Fruit fly (Drosophila melanogaster) whole organism, pupa: Measurements from ENCODE around the gene CG9259.

ENCODE experiments used
- CG15710 ChIP-seq: fragments of 200-800 bp; sonication (Bioruptor generic); optimal IDR thresholded peaks from 2 replicates; lab custom pipeline; 2018; ENCODE audit warnings: missing biosample characterization, mild to moderate bottlenecking, missing genetic modification characterization, moderate library complexity
- CG8159 ChIP-seq: fragments of 200-800 bp; sonication (Bioruptor generic); optimal IDR thresholded peaks from 3 replicates; lab custom pipeline; 2018; ENCODE audit warnings: missing biosample characterization, mild to moderate bottlenecking, missing genetic modification characterization, moderate library complexity
- Ets98B ChIP-seq: fragments of 200-800 bp; sonication (Bioruptor generic); IDR thresholded peaks from 2 replicates; pipeline ENCODE4 v1.3.6; 2022; ENCODE audit warnings: missing biosample characterization, missing genetic modification characterization

- TF ChIP-seq CG8159 (tag; lab: Kevin White, UChicago) (no peak), Ets98B (GFP tag; lab: Robert Waterston, UW) (no peak), CG15710 (tag; lab: Kevin White, UChicago) (no peak)
These were observed 2.8 kb upstream of the CG9259 start, which contains the start of gene CG33509 for dm6 chr2L:21086406-21086805.
